Fruit fly (Drosophila melanogaster): ENCODE data around the gene CG5167.

dm6 chr3R:12372800-12373199 is 33.5 kb upstream of the CG5167 start, which contains the start of gene GstD3:
- no peak for TF ChIP-seq CG33017 (tag; optimal IDR thresholded peaks at IDR 0.05)
- TF ChIP-seq Hr96 (GFP tag; optimal IDR thresholded peaks at IDR 0.05), result no peak
- TF ChIP-seq CG1620 (GFP tag; optimal IDR thresholded peaks at IDR 0.05), result no peak
- no peak for TF ChIP-seq toe (GFP tag; optimal IDR thresholded peaks at IDR 0.05)
- no peak for TF ChIP-seq Crg-1 (GFP tag; optimal IDR thresholded peaks at IDR 0.05)
- TF ChIP-seq cic (GFP tag; optimal IDR thresholded peaks at IDR 0.05), result no peak
- no peak for TF ChIP-seq ovo (GFP tag; optimal IDR thresholded peaks at IDR 0.05)
- TF ChIP-seq CG7045 (GFP tag; optimal IDR thresholded peaks at IDR 0.05), result no peak
- TF ChIP-seq pad (GFP tag; optimal IDR thresholded peaks at IDR 0.05), result no peak
- TF ChIP-seq Clk (GFP tag; optimal IDR thresholded peaks at IDR 0.05), result no peak
- TF ChIP-seq CG11617 (GFP tag; optimal IDR thresholded peaks at IDR 0.05), result no peak

Data from whole organism, adult.